Worm (Caenorhabditis elegans) whole organism, early embryonic: ENCODE measurements around the gene unc-93.

Experiments used
- B0310.2 ChIP-seq: sonication (generic microtip); optimal IDR thresholded peaks from 2 replicates; lab custom pipeline; 2016; ENCODE audit warnings: mild to moderate bottlenecking, missing genetic modification characterization, missing compliant biosample characterization
- F13C5.2 ChIP-seq: sonication (generic microtip); optimal IDR thresholded peaks from 2 replicates; lab custom pipeline; 2017; ENCODE audit warnings: mild to moderate bottlenecking, missing genetic modification characterization, inconsistent platforms, missing compliant biosample characterization
- aly-1 ChIP-seq: sonication (generic microtip); optimal IDR thresholded peaks from 2 replicates; lab custom pipeline; 2016; ENCODE audit warnings: missing genetic modification characterization, missing compliant biosample characterization
- ama-1 ChIP-seq: fragments of 150-350 bp; optimal IDR thresholded peaks from 2 replicates; lab custom pipeline; 2014
- ceh-13 ChIP-seq: fragments of 200-800 bp; sonication (Bioruptor generic); optimal IDR thresholded peaks from 2 replicates; lab custom pipeline; 2018; ENCODE audit warnings: mild to moderate bottlenecking, missing genetic modification characterization, missing compliant biosample characterization
- ceh-36 ChIP-seq: sonication (generic microtip); optimal IDR thresholded peaks from 2 replicates; lab custom pipeline; 2016; ENCODE audit warnings: missing genetic modification characterization, inconsistent platforms, missing compliant biosample characterization
- ets-7 ChIP-seq: sonication (generic microtip); optimal IDR thresholded peaks from 2 replicates; lab custom pipeline; 2016; ENCODE audit warnings: missing genotype, missing genetic modification characterization, missing compliant biosample characterization
- flt-1 ChIP-seq: fragments of 200-800 bp; sonication (Bioruptor generic); IDR thresholded peaks from 2 replicates; pipeline ENCODE4 v1.3.6; 2022; ENCODE audit warnings: missing genetic modification characterization, missing compliant biosample characterization
- hmbx-1 ChIP-seq: sonication (generic microtip); optimal IDR thresholded peaks from 2 replicates; lab custom pipeline; 2016; ENCODE audit warnings: mild to moderate bottlenecking, missing genetic modification characterization, missing compliant biosample characterization
- hmg-4 ChIP-seq: fragments of 200-800 bp; sonication (Bioruptor generic); optimal IDR thresholded peaks from 2 replicates; lab custom pipeline; 2018; ENCODE audit warnings: mild to moderate bottlenecking, missing genetic modification characterization, missing compliant biosample characterization
- hnd-1 ChIP-seq: sonication (generic microtip); optimal IDR thresholded peaks from 2 replicates; lab custom pipeline; 2016; ENCODE audit warnings: missing genetic modification characterization, missing compliant biosample characterization
- pes-1 ChIP-seq: fragments of 200-800 bp; sonication (Bioruptor generic); IDR thresholded peaks from 2 replicates; pipeline ENCODE4 v1.3.6; 2022; ENCODE audit warnings: missing genetic modification reagents, missing genetic modification characterization, missing compliant biosample characterization
- scrt-1 ChIP-seq: fragments of 200-800 bp; sonication (Bioruptor generic); IDR thresholded peaks from 2 replicates; pipeline ENCODE4 v1.3.6; 2022; ENCODE audit warnings: missing genetic modification characterization, missing compliant biosample characterization
- tbx-11 ChIP-seq: fragments of 200-800 bp; sonication (Bioruptor generic); IDR thresholded peaks from 2 replicates; pipeline ENCODE4 v1.3.6; 2022; ENCODE audit warnings: missing genetic modification characterization, missing compliant biosample characterization
- tbx-37 ChIP-seq: fragments of 200-800 bp; sonication (Bioruptor generic); conservative IDR thresholded peaks from 2 replicates; pipeline ENCODE4 v1.3.6; 2022; ENCODE audit warnings: missing genetic modification reagents, missing genetic modification characterization, missing compliant biosample characterization
- tra-4 ChIP-seq: sonication (generic microtip); optimal IDR thresholded peaks from 2 replicates; lab custom pipeline; 2017; ENCODE audit warnings: missing genetic modification characterization, missing compliant biosample characterization

unc-93 gene

DNA sequence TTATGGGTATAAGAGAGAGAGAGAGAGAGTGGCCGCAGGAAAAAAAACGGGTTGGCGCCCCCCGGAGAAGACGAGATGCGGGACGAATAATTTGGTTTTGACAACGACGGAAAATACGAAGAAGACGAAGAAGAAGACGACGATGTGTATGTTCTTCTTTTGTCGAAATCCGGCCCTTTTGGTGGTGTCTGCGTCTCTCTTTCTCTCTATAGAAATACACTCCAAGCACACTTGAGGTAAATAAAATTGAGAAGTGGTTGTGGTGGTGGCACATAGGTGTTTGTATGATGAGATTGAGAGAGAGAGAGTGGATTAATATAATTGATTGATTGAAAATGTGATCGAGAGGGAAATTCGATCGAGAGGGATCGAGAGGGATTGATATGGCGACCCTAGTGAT lies 28.7 kb downstream of the unc-93 start:
- no peak for TF ChIP-seq flt-1 (GFP tag; lab: Robert Waterston, UW)
- no peak for TF ChIP-seq scrt-1 (GFP tag; lab: Robert Waterston, UW)
- TF ChIP-seq pes-1 (GFP tag; lab: Robert Waterston, UW): no peak
- TF ChIP-seq ama-1 (lab: Kevin White, UChicago): no peak
- no peak for TF ChIP-seq tbx-11 (GFP tag; lab: Robert Waterston, UW)

DNA sequence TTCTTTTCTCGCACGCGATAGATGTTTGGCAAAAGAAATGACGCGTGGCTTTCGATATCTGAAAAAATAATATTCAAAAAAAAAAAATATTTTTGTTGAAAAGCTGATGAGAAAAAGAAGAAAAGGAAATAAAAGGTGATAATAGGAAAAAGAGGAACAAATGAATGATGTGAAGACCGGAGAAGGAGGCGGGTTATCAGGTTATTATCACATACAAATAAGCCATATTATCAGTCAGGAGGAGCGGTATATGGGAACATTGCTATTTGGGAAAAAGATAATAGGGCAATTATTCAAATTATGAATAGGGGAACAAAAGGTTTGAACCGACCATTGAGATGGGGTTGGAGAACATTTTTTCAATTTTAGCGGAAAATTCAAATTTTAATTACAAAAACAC lies 30.0 kb downstream of the unc-93 start:
- no peak for TF ChIP-seq hnd-1 (tag; lab: Kevin White, UChicago)
- TF ChIP-seq tbx-37 (GFP tag; lab: Robert Waterston, UW): no peak
- TF ChIP-seq aly-1 (tag; lab: Kevin White, UChicago): no peak
- TF ChIP-seq ceh-13 (GFP tag; lab: Kevin White, UChicago): no peak
- TF ChIP-seq tbx-11 (GFP tag; lab: Robert Waterston, UW): no peak
- TF ChIP-seq flt-1 (GFP tag; lab: Robert Waterston, UW): no peak

- TF ChIP-seq hmbx-1: no peak
- TF ChIP-seq aly-1 (tag; lab: Kevin White, UChicago): no peak
- no peak for TF ChIP-seq ama-1 (lab: Kevin White, UChicago)
- TF ChIP-seq tbx-37 (GFP tag; lab: Robert Waterston, UW): no peak
- TF ChIP-seq B0310.2 (tag; lab: Kevin White, UChicago): no peak
- no peak for TF ChIP-seq ceh-13 (GFP tag; lab: Kevin White, UChicago)
Observed at ce11 chrIII:3675480-3675879, 31.3 kb downstream of the unc-93 start.

DNA sequence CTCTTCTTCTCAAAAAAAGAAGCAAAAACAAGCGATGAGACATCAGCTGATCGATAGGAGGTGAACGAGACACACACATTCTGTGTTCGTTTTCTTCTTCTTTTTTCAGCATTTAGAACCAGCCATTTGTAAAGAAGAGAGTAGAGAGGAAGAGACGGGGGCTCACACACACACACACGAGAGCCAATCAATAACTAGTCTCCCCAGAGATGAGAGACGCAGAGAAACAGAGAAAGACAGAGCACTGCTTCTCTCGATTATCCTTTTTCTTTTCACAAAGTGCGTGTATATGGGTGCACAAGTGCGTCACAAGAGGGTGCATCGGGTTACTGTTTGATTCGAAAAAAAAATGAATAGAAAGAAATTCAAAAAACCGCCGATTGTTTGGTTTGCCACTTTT lies 33.2 kb downstream of the unc-93 start:
- TF ChIP-seq hmbx-1: no peak
- 0 out of 2 replicates have a peak, but pooled peaks have one; percentile 12 for TF ChIP-seq flt-1 (GFP tag; lab: Robert Waterston, UW)
- TF ChIP-seq ceh-36 (tag; lab: Kevin White, UChicago): no peak
- peak; percentile 29 for TF ChIP-seq hmg-4 (GFP tag; lab: Kevin White, UChicago)
- TF ChIP-seq F13C5.2 (tag; lab: Kevin White, UChicago): no peak
- no peak for TF ChIP-seq ets-7 (tag; lab: Kevin White, UChicago)

DNA sequence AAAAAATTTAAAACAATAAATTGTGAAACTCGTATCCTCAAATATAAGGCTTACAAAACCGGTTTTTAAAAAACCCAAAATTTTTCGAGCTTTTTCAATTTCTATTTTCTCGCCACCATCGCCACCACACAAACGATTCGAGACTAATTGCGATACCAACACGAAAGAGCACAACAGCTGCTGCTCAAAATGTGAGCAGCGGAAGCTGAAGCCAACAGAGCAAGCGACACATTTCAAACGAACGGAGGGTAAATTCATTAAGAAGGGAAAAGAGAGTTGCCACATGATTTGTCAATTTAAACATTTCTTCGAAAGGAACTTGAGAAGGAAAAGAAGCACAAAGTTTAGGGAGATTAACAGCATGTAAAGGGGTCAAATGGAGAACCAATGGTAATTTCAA lies 34.9 kb downstream of the unc-93 start:
- TF ChIP-seq flt-1 (GFP tag; lab: Robert Waterston, UW) (no peak), tra-4 (tag; lab: Kevin White, UChicago) (no peak), hmbx-1 (no peak), hnd-1 (tag; lab: Kevin White, UChicago) (no peak), hmg-4 (GFP tag; lab: Kevin White, UChicago) (no peak), ceh-36 (tag; lab: Kevin White, UChicago) (no peak), aly-1 (tag; lab: Kevin White, UChicago) (no peak), tbx-37 (GFP tag; lab: Robert Waterston, UW) (no peak), F13C5.2 (tag; lab: Kevin White, UChicago) (no peak)

DNA sequence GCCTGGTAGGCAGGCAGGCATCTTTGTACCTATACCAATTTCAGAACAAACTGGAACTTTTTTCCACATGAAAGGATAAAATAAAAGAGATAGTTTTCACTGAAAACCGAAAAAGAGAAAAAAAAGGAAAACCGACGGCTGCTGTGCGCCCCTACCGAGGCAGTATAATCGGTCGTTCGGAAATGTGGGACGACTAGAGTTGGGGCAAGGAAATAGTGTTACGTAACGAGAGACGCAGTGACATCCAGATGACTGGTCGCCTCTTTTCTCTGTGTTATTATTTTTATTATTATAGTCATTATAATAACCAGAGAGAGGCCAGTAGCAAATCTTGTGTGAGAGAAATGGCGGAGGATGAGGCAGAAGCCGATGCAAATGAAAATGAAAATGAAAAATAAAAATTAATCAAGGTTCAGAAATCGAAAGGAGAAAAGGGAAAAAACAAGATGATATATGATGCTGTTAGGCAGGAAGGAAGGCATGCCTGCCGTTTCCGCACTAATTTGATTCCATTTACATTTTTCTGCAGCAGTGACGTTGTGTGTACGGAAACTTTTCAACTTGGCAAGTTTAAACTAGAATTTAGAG lies 37.3 kb downstream of the unc-93 start:
- TF ChIP-seq tbx-11 (GFP tag; lab: Robert Waterston, UW) (no peak), ceh-36 (tag; lab: Kevin White, UChicago) (no peak)

- TF ChIP-seq ceh-36 (tag; lab: Kevin White, UChicago): no peak
- no peak for TF ChIP-seq pes-1 (GFP tag; lab: Robert Waterston, UW)
- TF ChIP-seq hnd-1 (tag; lab: Kevin White, UChicago): no peak
- no peak for TF ChIP-seq scrt-1 (GFP tag; lab: Robert Waterston, UW)
- TF ChIP-seq ama-1 (lab: Kevin White, UChicago): no peak
Observed at ce11 chrIII:3682869-3683403, 38.8 kb downstream of the unc-93 start.

DNA sequence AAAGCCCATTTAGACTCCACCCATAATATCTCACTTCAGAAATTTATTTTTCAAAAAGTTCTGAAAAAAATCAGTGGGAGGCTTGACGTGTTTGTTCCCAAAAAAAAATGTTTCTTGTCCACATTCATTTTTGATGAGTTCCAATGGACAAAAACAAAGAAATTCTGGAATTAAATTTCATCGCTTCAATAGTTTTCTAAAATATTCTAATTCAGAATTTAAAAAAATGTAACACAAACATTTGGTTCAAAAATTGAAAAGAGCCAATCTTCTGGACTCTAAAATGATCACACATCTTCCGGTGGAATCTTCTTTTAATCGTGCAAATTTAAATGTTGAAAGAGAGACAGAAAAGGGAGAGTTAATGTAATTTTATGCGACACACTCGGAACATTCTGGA lies 48.3 kb downstream of the unc-93 start:
- TF ChIP-seq tra-4 (tag; lab: Kevin White, UChicago): no peak
- TF ChIP-seq hmbx-1: no peak
- TF ChIP-seq tbx-37 (GFP tag; lab: Robert Waterston, UW): no peak
- no peak for TF ChIP-seq aly-1 (tag; lab: Kevin White, UChicago)
- no peak for TF ChIP-seq ama-1 (lab: Kevin White, UChicago)
- TF ChIP-seq ceh-13 (GFP tag; lab: Kevin White, UChicago): no peak

DNA sequence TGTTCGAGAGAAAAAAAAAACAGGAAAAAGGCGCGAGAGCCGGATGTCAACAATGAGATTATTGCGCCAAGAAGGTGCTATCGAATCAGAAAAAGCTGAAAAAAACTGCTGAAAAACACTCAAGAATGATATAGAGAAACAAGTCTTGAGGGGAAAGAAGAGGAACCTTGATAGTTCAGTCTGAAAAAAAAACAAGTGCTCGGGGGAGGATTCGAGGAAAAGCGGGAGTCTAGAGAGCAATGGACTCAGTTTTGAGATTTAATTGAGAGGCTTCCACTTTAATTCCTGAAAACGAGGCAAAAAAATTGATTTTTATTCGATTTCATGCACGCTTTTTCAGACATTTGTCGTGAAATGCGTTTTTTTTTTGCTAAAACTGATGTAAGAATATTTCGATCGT lies 50.4 kb downstream of the unc-93 start, which contains the start of gene npr-15:
Gene npr-15, minus strand, starts transcription at position 101 of the 400 bp plus-strand sequence.
- TF ChIP-seq flt-1 (GFP tag; lab: Robert Waterston, UW) (no peak), pes-1 (GFP tag; lab: Robert Waterston, UW) (no peak), tbx-11 (GFP tag; lab: Robert Waterston, UW) (no peak), hmg-4 (GFP tag; lab: Kevin White, UChicago) (no peak), hnd-1 (tag; lab: Kevin White, UChicago) (no peak), tra-4 (tag; lab: Kevin White, UChicago) (no peak), tbx-37 (GFP tag; lab: Robert Waterston, UW) (no peak), F13C5.2 (tag; lab: Kevin White, UChicago) (no peak), B0310.2 (tag; lab: Kevin White, UChicago) (no peak), scrt-1 (GFP tag; lab: Robert Waterston, UW) (no peak), ets-7 (tag; lab: Kevin White, UChicago) (no peak)
